Fruit fly (Drosophila melanogaster) whole organism, adult: ENCODE measurements around the gene Gem2.

Source experiments
- CG5204 ChIP-seq: fragments of 200-800 bp; sonication (Bioruptor generic); optimal IDR thresholded peaks from 2 replicates; lab custom pipeline; 2016; ENCODE audit warnings: missing biosample characterization, missing genetic modification characterization
- Clk ChIP-seq: fragments of 200-800 bp; sonication (Bioruptor generic); optimal IDR thresholded peaks from 2 replicates; lab custom pipeline; 2017; ENCODE audit warnings: missing biosample characterization, missing genetic modification characterization
- Crg-1 ChIP-seq: fragments of 200-800 bp; sonication (Bioruptor generic); optimal IDR thresholded peaks from 2 replicates; lab custom pipeline; 2016; ENCODE audit warnings: missing biosample characterization, missing genetic modification characterization
- Mnt ChIP-seq: fragments of 200-800 bp; sonication (Bioruptor generic); optimal IDR thresholded peaks from 2 replicates; lab custom pipeline; 2016; ENCODE audit warnings: missing biosample characterization, mild to moderate bottlenecking, missing genetic modification characterization
- cic ChIP-seq: fragments of 200-800 bp; sonication (Bioruptor generic); optimal IDR thresholded peaks from 2 replicates; lab custom pipeline; 2017; ENCODE audit warnings: missing biosample characterization, mild to moderate bottlenecking, missing genetic modification characterization, moderate library complexity
- cnc ChIP-seq, 2 experiments: fragments of >200 bp; optimal IDR thresholded peaks; 2 replicates each; lab custom pipeline; 2017
- toe ChIP-seq: fragments of 200-800 bp; sonication (Bioruptor generic); optimal IDR thresholded peaks from 2 replicates; lab custom pipeline; 2016; ENCODE audit warnings: missing biosample characterization, missing genetic modification characterization

DNA sequence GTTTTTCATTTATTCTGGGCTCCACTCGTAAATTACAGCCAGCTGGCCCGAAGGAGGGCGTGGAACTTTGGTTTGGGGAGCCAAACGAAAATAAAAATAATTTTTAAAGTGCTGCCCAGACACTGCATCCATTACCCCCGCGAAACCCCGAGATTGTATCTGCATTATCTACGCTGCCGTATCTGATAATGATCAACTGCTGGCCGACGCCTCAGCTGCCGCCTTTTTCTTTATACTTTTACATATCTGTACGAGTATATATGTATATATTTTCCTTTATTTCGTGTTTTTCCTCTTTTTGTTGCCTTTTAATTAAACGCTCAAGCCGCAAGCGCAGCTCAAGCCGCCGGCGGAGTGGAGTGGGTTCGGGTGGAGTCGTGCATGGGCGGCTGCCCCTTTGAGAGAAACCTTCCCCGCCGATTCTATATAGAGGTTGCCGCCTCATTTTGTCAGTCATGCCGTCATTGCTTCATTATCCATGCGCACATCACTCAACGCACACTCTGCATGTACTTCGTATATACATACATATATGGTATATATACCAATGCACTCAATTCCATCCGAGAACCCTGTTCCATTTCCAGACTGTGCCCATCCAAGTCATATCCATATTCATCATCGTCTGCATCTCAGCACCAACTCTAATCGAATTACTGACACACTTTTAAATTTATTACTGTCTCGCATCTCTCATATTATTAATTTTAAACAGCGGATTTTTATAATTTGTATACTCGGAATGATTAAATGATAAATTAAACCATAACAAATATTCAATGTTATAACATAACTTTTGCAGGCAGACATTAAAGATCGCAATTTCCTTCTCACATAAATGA, 50.3 kb downstream of the Gem2 start:
- no peak for TF ChIP-seq Clk (GFP tag; lab: Kevin White, UChicago)
- no peak for TF ChIP-seq cic
- no peak for TF ChIP-seq CG5204 (GFP tag; lab: Kevin White, UChicago)
- no peak for TF ChIP-seq Crg-1 (GFP tag; lab: Kevin White, UChicago)
- no peak for TF ChIP-seq Mnt (GFP tag; lab: Kevin White, UChicago)
- TF ChIP-seq cnc (optimal IDR thresholded peaks at IDR 0.05; lab: Kevin White, UChicago): no peak
- peak; percentile 7 for TF ChIP-seq toe
